In genomic region chr3R:24112320-24113069, dm6 we compare ENCODE assay signal across 4 fruit fly cellular contexts.
TF ChIP-seq lines count a peak whose summit lies in the region.

CG13605 (minus strand) TSS chr3R:24112389.

TF ChIP-seq in whole organism, adult, 20 proteins besides CTCF, POLR2A, EP300 and RAD21 (continued from another document):
- TF ChIP-seq CG7101 (tag; optimal IDR thresholded peaks at IDR 0.05; lab: Kevin White, UChicago) (peak; percentile 68), pad (GFP tag; optimal IDR thresholded peaks at IDR 0.05; lab: Kevin White, UChicago) (peak; percentile 62)

TF ChIP-seq in whole organism, embryonic, 481 proteins besides CTCF, POLR2A, EP300 and RAD21 (continued from another document and continues in another):
- TF ChIP-seq crc (GFP tag; optimal IDR thresholded peaks at IDR 0.05; lab: Kevin White, UChicago) (peak; percentile 13), CG13775 (GFP tag; optimal IDR thresholded peaks at IDR 0.05; lab: Kevin White, UChicago) (peak; percentile 63), ase (GFP tag; IDR thresholded peaks at IDR 0.05; lab: Robert Waterston, UW) (peak; percentile 57; the same call in 2 of the 3 replicates), Stat92E (GFP tag; optimal IDR thresholded peaks at IDR 0.05; lab: Kevin White, UChicago) (peak in 1 of 3 experiments; percentile 64), nerfin-2 (GFP tag; IDR thresholded peaks at IDR 0.05; lab: Robert Waterston, UW; ENCODE audit: partially characterized antibody) (no peak), CG11093 (GFP tag; IDR thresholded peaks at IDR 0.05; lab: Robert Waterston, UW) (no peak), cwo (GFP tag; optimal IDR thresholded peaks at IDR 0.05; lab: Kevin White, UChicago) (peak; percentile 74), HmgD (GFP tag; optimal IDR thresholded peaks at IDR 0.05; lab: Kevin White, UChicago) (no peak), Med (GFP tag; lab: Kevin White, UChicago) (peak; percentile 94), Mes4 (GFP tag; optimal IDR thresholded peaks at IDR 0.05; lab: Kevin White, UChicago) (peak; percentile 22), Hr39 (optimal IDR thresholded peaks at IDR 0.05; lab: Kevin White, UChicago) (no peak), CG3995 (GFP tag; optimal IDR thresholded peaks at IDR 0.05; lab: Kevin White, UChicago) (peak; percentile 13), trem (tag; optimal IDR thresholded peaks at IDR 0.05; lab: Kevin White, UChicago) (peak; percentile 67), CG12299 (tag; optimal IDR thresholded peaks at IDR 0.05; lab: Kevin White, UChicago) (peak; percentile 63), dm (GFP tag; optimal IDR thresholded peaks at IDR 0.05; lab: Kevin White, UChicago) (no peak), MTF-1 (GFP tag; optimal IDR thresholded peaks at IDR 0.05; lab: Kevin White, UChicago; ENCODE audit: borderline replicate concordance) (no peak), pho (GFP tag; optimal IDR thresholded peaks at IDR 0.05; lab: Kevin White, UChicago) (no peak), CG3163 (GFP tag; optimal IDR thresholded peaks at IDR 0.05; lab: Kevin White, UChicago) (peak; percentile 37), CG7556 (GFP tag; optimal IDR thresholded peaks at IDR 0.05; lab: Kevin White, UChicago) (peak; percentile 75), CG2202 (tag; optimal IDR thresholded peaks at IDR 0.05; lab: Kevin White, UChicago) (peak; percentile 44), CG17829 (tag; optimal IDR thresholded peaks at IDR 0.05; lab: Kevin White, UChicago) (peak; percentile 73), PHDP (tag; optimal IDR thresholded peaks at IDR 0.05; lab: Kevin White, UChicago) (peak; percentile 85), Bdp1 (GFP tag; optimal IDR thresholded peaks at IDR 0.05; lab: Kevin White, UChicago) (peak; percentile 97), CG16815 (GFP tag; optimal IDR thresholded peaks at IDR 0.05; lab: Kevin White, UChicago) (peak; percentile 23), Sry-δ (GFP tag; optimal IDR thresholded peaks at IDR 0.05; lab: Kevin White, UChicago) (peak; percentile 11), HLH3B (GFP tag; IDR thresholded peaks at IDR 0.05; lab: Robert Waterston, UW) (peak; percentile 76), CG10565 (GFP tag; optimal IDR thresholded peaks at IDR 0.05; lab: Kevin White, UChicago) (no peak), HmgZ (tag; optimal IDR thresholded peaks at IDR 0.05; lab: Kevin White, UChicago) (peak; percentile 26), inv (GFP tag; IDR thresholded peaks at IDR 0.05; lab: Robert Waterston, UW; ENCODE audit: partially characterized antibody) (no peak), Dref (GFP tag; IDR thresholded peaks at IDR 0.05; lab: Robert Waterston, UW) (no peak), CG32767 (GFP tag; IDR thresholded peaks at IDR 0.05; lab: Robert Waterston, UW) (no peak), NFAT (GFP tag; IDR thresholded peaks at IDR 0.05; lab: Robert Waterston, UW) (peak; percentile 89), CG14667 (GFP tag; IDR thresholded peaks at IDR 0.05; lab: Robert Waterston, UW) (0 out of 2 replicates have a peak, but pooled peaks have one; percentile 22), stc (GFP tag; IDR thresholded peaks at IDR 0.05; lab: Robert Waterston, UW) (peak; percentile 65; the same call in 1 of the 2 replicates), CG13287 (GFP tag; IDR thresholded peaks at IDR 0.05; lab: Robert Waterston, UW; ENCODE audit: partially characterized antibody) (no peak), wor (GFP tag; IDR thresholded peaks at IDR 0.05; lab: Robert Waterston, UW) (0 out of 2 replicates have a peak, but pooled peaks have one; percentile 28), CG6254 (GFP tag; optimal IDR thresholded peaks at IDR 0.05; lab: Kevin White, UChicago) (peak; percentile 77), sr (GFP tag; IDR thresholded peaks at IDR 0.05; lab: Robert Waterston, UW) (no peak), Dll (GFP tag; IDR thresholded peaks at IDR 0.05; lab: Robert Waterston, UW; ENCODE audit: partially characterized antibody) (peak; percentile 51; the same call in 3 of the 4 replicates), CG18764 (GFP tag; optimal IDR thresholded peaks at IDR 0.05; lab: Kevin White, UChicago) (peak; percentile 56), CG14050 (GFP tag; IDR thresholded peaks at IDR 0.05; lab: Robert Waterston, UW) (peak; percentile 46; the same call in 2 of the 3 replicates)

TF ChIP-seq in whole organism, prepupa, 60 proteins besides CTCF, POLR2A, EP300 and RAD21 (continued from another document):
- peak; percentile 66 for TF ChIP-seq CG34406 (GFP tag; optimal IDR thresholded peaks at IDR 0.05; lab: Kevin White, UChicago)
- peak; percentile 72 for TF ChIP-seq net (GFP tag; optimal IDR thresholded peaks at IDR 0.05; lab: Kevin White, UChicago)
- TF ChIP-seq eg (GFP tag; IDR thresholded peaks at IDR 0.05; lab: Robert Waterston, UW), result peak; percentile 82
- TF ChIP-seq CG6276 (GFP tag; optimal IDR thresholded peaks at IDR 0.05; lab: Kevin White, UChicago), result peak; percentile 68
- TF ChIP-seq CG1621 (tag; optimal IDR thresholded peaks at IDR 0.05; lab: Kevin White, UChicago), result no peak
- peak; percentile 81 for TF ChIP-seq CG15336 (GFP tag; IDR thresholded peaks at IDR 0.05; lab: Robert Waterston, UW)
- peak; percentile 65 for TF ChIP-seq vri (GFP tag; optimal IDR thresholded peaks at IDR 0.05; lab: Kevin White, UChicago)
- TF ChIP-seq CG3032 (tag; optimal IDR thresholded peaks at IDR 0.05; lab: Kevin White, UChicago), result peak; percentile 60
- peak; percentile 70 for TF ChIP-seq achi (GFP tag; optimal IDR thresholded peaks at IDR 0.05; lab: Kevin White, UChicago)
- peak; percentile 78; the same call in 2 of the 3 replicates for TF ChIP-seq CG8119 (GFP tag; IDR thresholded peaks at IDR 0.05; lab: Robert Waterston, UW)
- TF ChIP-seq Ets96B (tag; optimal IDR thresholded peaks at IDR 0.05; lab: Kevin White, UChicago), result peak; percentile 48
- peak; percentile 91 for TF ChIP-seq Eip78C (GFP tag; lab: Kevin White, UChicago)
- TF ChIP-seq Lpt (GFP tag; optimal IDR thresholded peaks at IDR 0.05; lab: Kevin White, UChicago), result peak; percentile 33
- TF ChIP-seq Met (GFP tag; optimal IDR thresholded peaks at IDR 0.05; lab: Kevin White, UChicago), result peak; percentile 71
- peak; percentile 62 for TF ChIP-seq CG8632 (GFP tag; optimal IDR thresholded peaks at IDR 0.05; lab: Kevin White, UChicago)
- TF ChIP-seq CG11762 (GFP tag; optimal IDR thresholded peaks at IDR 0.05; lab: Kevin White, UChicago; ENCODE audit: insufficient read depth), result peak; percentile 53
- TF ChIP-seq Ets21C (GFP tag; optimal IDR thresholded peaks at IDR 0.05; lab: Kevin White, UChicago), result peak; percentile 37
- peak; percentile 51 for TF ChIP-seq Eip75B (GFP tag; optimal IDR thresholded peaks at IDR 0.05; lab: Kevin White, UChicago)
- peak; percentile 79 for TF ChIP-seq esn (GFP tag; optimal IDR thresholded peaks at IDR 0.05; lab: Kevin White, UChicago)
- TF ChIP-seq CG3919 (GFP tag; optimal IDR thresholded peaks at IDR 0.05; lab: Kevin White, UChicago), result peak; percentile 78
- peak; percentile 51 for TF ChIP-seq CG31627 (GFP tag; optimal IDR thresholded peaks at IDR 0.05; lab: Kevin White, UChicago)
- peak; percentile 35 for TF ChIP-seq CG16779 (tag; optimal IDR thresholded peaks at IDR 0.05; lab: Kevin White, UChicago)
- TF ChIP-seq Smox (GFP tag; optimal IDR thresholded peaks at IDR 0.05; lab: Kevin White, UChicago), result peak; percentile 65
- TF ChIP-seq Hr4 (GFP tag; optimal IDR thresholded peaks at IDR 0.05; lab: Kevin White, UChicago), result peak; percentile 71
- TF ChIP-seq pdm3 (GFP tag; optimal IDR thresholded peaks at IDR 0.05; lab: Kevin White, UChicago), result peak; percentile 65
- peak; percentile 18 for TF ChIP-seq Blimp-1 (GFP tag; optimal IDR thresholded peaks at IDR 0.05; lab: Kevin White, UChicago)
- TF ChIP-seq CG10631 (GFP tag; optimal IDR thresholded peaks at IDR 0.05; lab: Kevin White, UChicago), result peak; percentile 55
- TF ChIP-seq fkh (GFP tag; optimal IDR thresholded peaks at IDR 0.05; lab: Kevin White, UChicago), result peak; percentile 6
- no peak for TF ChIP-seq CG9139 (GFP tag; optimal IDR thresholded peaks at IDR 0.05; lab: Kevin White, UChicago)
- TF ChIP-seq acj6 (GFP tag; optimal IDR thresholded peaks at IDR 0.05; lab: Kevin White, UChicago), result peak; percentile 73
- TF ChIP-seq Hr38 (GFP tag; optimal IDR thresholded peaks at IDR 0.05; lab: Kevin White, UChicago), result no peak
- peak; percentile 25 for TF ChIP-seq Sox15 (GFP tag; optimal IDR thresholded peaks at IDR 0.05; lab: Kevin White, UChicago)
- peak; percentile 60; the same call in 2 of the 3 replicates for TF ChIP-seq CG6163 (GFP tag; IDR thresholded peaks at IDR 0.05; lab: Robert Waterston, UW)
- TF ChIP-seq CG7368 (GFP tag; optimal IDR thresholded peaks at IDR 0.05; lab: Kevin White, UChicago), result peak; percentile 57
- TF ChIP-seq svp (GFP tag; lab: Kevin White, UChicago), result peak; percentile 66
- peak in 1 of 2 experiments; percentile 5 for TF ChIP-seq salr (GFP tag; optimal IDR thresholded peaks at IDR 0.05; lab: Kevin White, UChicago)
- peak; percentile 63 for TF ChIP-seq cyc (GFP tag; optimal IDR thresholded peaks at IDR 0.05; lab: Kevin White, UChicago)
- peak; percentile 53 for TF ChIP-seq lz (GFP tag; optimal IDR thresholded peaks at IDR 0.05; lab: Kevin White, UChicago)
- no peak for TF ChIP-seq CG11902 (GFP tag; optimal IDR thresholded peaks at IDR 0.05; lab: Kevin White, UChicago)
- TF ChIP-seq CG11294 (GFP tag; IDR thresholded peaks at IDR 0.05; lab: Robert Waterston, UW), result peak; percentile 62
- TF ChIP-seq CG32006 (GFP tag; optimal IDR thresholded peaks at IDR 0.05; lab: Kevin White, UChicago), result peak; percentile 66

TF ChIP-seq in whole organism, wandering third instar larva, 38 proteins besides CTCF, POLR2A, EP300 and RAD21 (continued from another document):
- TF ChIP-seq CG32264 (GFP tag; optimal IDR thresholded peaks at IDR 0.05; lab: Kevin White, UChicago) (peak; percentile 34), CrebA (GFP tag; optimal IDR thresholded peaks at IDR 0.05; lab: Kevin White, UChicago; ENCODE audit: borderline replicate concordance) (no peak), dsf (GFP tag; optimal IDR thresholded peaks at IDR 0.05; lab: Kevin White, UChicago; ENCODE audit: borderline replicate concordance) (no peak), ey (GFP tag; optimal IDR thresholded peaks at IDR 0.05; lab: Kevin White, UChicago) (peak; percentile 44), Hnf4 (GFP tag; optimal IDR thresholded peaks at IDR 0.05; lab: Kevin White, UChicago) (peak; percentile 49), Sp1 (GFP tag; optimal IDR thresholded peaks at IDR 0.05; lab: Kevin White, UChicago) (peak; percentile 66), HLH106 (tag; optimal IDR thresholded peaks at IDR 0.05; lab: Kevin White, UChicago) (peak; percentile 67), brk (GFP tag; optimal IDR thresholded peaks at IDR 0.05; lab: Kevin White, UChicago) (peak; percentile 80), foxo (GFP tag; optimal IDR thresholded peaks at IDR 0.05; lab: Kevin White, UChicago) (peak in 1 of 2 experiments; percentile 77), lola (GFP tag; optimal IDR thresholded peaks at IDR 0.05; lab: Kevin White, UChicago) (no peak), Myc (optimal IDR thresholded peaks at IDR 0.05; lab: Kevin White, UChicago) (peak; percentile 60), woc (GFP tag; optimal IDR thresholded peaks at IDR 0.05; lab: Kevin White, UChicago) (peak; percentile 56), jim (GFP tag; optimal IDR thresholded peaks at IDR 0.05; lab: Kevin White, UChicago) (no peak), Vsx2 (GFP tag; optimal IDR thresholded peaks at IDR 0.05; lab: Kevin White, UChicago; ENCODE audit: partially characterized antibody) (no peak), dmrt93B (GFP tag; optimal IDR thresholded peaks at IDR 0.05; lab: Kevin White, UChicago) (no peak), pan (optimal IDR thresholded peaks at IDR 0.05; lab: Kevin White, UChicago) (no peak)
